Worm (Caenorhabditis elegans) whole organism, L2 larva: ENCODE results near the gene clc-20.

Experiments used
- ZK546.5 ChIP-seq: sonication (generic microtip); optimal IDR thresholded peaks from 2 replicates; lab custom pipeline; 2017; ENCODE audit warnings: missing biosample characterization, missing genetic modification characterization
- ceh-82 ChIP-seq: fragments of 150-350 bp; optimal IDR thresholded peaks from 2 replicates; lab custom pipeline; 2014; ENCODE audit warnings: missing biosample characterization, missing genetic modification characterization
- mab-5 ChIP-seq: fragments of 150-350 bp; optimal IDR thresholded peaks from 2 replicates; lab custom pipeline; 2014; ENCODE audit warnings: missing biosample characterization, missing genetic modification characterization
- nhr-12 ChIP-seq: fragments of 150-350 bp; optimal IDR thresholded peaks from 2 replicates; lab custom pipeline; 2014; ENCODE audit warnings: missing biosample characterization, missing genetic modification characterization
- skn-1 ChIP-seq: sonication (generic microtip); optimal IDR thresholded peaks from 2 replicates; lab custom pipeline; 2017; ENCODE audit warnings: missing biosample characterization, missing genetic modification characterization
- snpc-4 ChIP-seq: fragments of 150-350 bp; optimal IDR thresholded peaks from 2 replicates; lab custom pipeline; 2014; ENCODE audit warnings: missing biosample characterization, missing genetic modification characterization
- unc-62 ChIP-seq: fragments of 150-350 bp; optimal IDR thresholded peaks from 2 replicates; lab custom pipeline; 2014; ENCODE audit warnings: missing biosample characterization, missing genetic modification reagents, missing genetic modification characterization
- ztf-4 ChIP-seq: fragments of 150-350 bp; optimal IDR thresholded peaks from 2 replicates; lab custom pipeline; 2014; ENCODE audit warnings: missing biosample characterization, missing genetic modification characterization

DNA sequence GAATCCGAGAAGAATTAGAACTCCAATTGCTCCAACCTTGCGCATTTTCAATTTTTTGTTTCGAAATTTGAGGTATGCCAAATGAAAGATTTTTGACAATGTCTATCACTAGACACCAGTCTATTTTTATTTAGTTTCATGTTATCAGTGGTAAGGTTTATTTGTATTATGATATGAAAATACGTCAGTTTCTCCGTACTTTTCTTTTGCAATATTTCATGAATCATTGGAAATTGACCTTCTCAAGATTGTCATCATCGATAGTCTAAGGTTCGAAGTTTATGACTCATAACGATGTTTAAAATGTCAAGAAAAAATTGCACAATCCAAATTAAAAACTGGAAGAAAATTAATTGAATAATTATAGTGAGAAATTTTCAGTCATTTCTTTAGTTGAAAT lies 1.0 kb downstream of the clc-20 start, which contains the start of gene clc-19:
- TF ChIP-seq mab-5 (tag; lab: Kevin White, UChicago), result no peak
- no peak for TF ChIP-seq nhr-12 (tag; lab: Kevin White, UChicago)
- no peak for TF ChIP-seq ZK546.5
- TF ChIP-seq ztf-4 (tag; lab: Kevin White, UChicago), result no peak
- TF ChIP-seq snpc-4 (tag; lab: Kevin White, UChicago), result no peak
- no peak for TF ChIP-seq skn-1 (tag; lab: Kevin White, UChicago)
- TF ChIP-seq ceh-82, result no peak
- no peak for TF ChIP-seq unc-62
